Worm (Caenorhabditis elegans): ENCODE data around the gene F11C1.4.

ce11 chrX:13011897-13012296 lies 35.0 kb downstream of the F11C1.4 start:
- TF ChIP-seq Y79H2A.3 (GFP tag; conservative IDR thresholded peaks at IDR 0.05) (no peak), ceh-40 (GFP tag; IDR thresholded peaks at IDR 0.05) (no peak), bed-2 (GFP tag; IDR thresholded peaks at IDR 0.05) (no peak), F57A8.1 (GFP tag; optimal IDR thresholded peaks at IDR 0.05) (no peak), let-526 (GFP tag; IDR thresholded peaks at IDR 0.05) (no peak)
